Fruit fly (Drosophila melanogaster): ENCODE data around the gene CG2116.
A peak's percentile ranks its signal among the peaks of the same experiment; 100 is the strongest.

The CG2116 gene

dm6 chrX:8143537-8143936 is 13.9 kb downstream of the CG2116 start, which contains the start of gene CG17982 (continued):
- TF ChIP-seq emc (GFP tag; optimal IDR thresholded peaks at IDR 0.05) (peak; percentile 51), tin (GFP tag; optimal IDR thresholded peaks at IDR 0.05) (peak; percentile 84), Bgb (GFP tag; IDR thresholded peaks at IDR 0.05; ENCODE audit: partially characterized antibody) (no peak), CG32532 (GFP tag; IDR thresholded peaks at IDR 0.05) (peak; percentile 88), lbe (GFP tag; optimal IDR thresholded peaks at IDR 0.05) (peak; percentile 88), stc (GFP tag; IDR thresholded peaks at IDR 0.05) (peak; percentile 74), hb (GFP tag; IDR thresholded peaks at IDR 0.05; ENCODE audit: partially characterized antibody) (no peak), Aef1 (GFP tag; IDR thresholded peaks at IDR 0.05) (peak; percentile 66), CG11085 (GFP tag; IDR thresholded peaks at IDR 0.05) (peak; percentile 64), CG2889 (GFP tag; IDR thresholded peaks at IDR 0.05) (peak; percentile 67; the same call in 2 of the 3 replicates), Jarid2 (GFP tag; optimal IDR thresholded peaks at IDR 0.05) (no peak), Max (GFP tag; optimal IDR thresholded peaks at IDR 0.05) (peak; percentile 65), bab2 (GFP tag; optimal IDR thresholded peaks at IDR 0.05) (peak; percentile 89), Chrac-16 (GFP tag; optimal IDR thresholded peaks at IDR 0.05) (peak; percentile 75), CG3838 (GFP tag; optimal IDR thresholded peaks at IDR 0.05) (peak; percentile 61), sima (GFP tag; optimal IDR thresholded peaks at IDR 0.05) (peak; percentile 33), BtbVII (GFP tag; optimal IDR thresholded peaks at IDR 0.05) (peak; percentile 82), gem (tag; optimal IDR thresholded peaks at IDR 0.05) (peak; percentile 92), CG4854 (GFP tag; optimal IDR thresholded peaks at IDR 0.05) (peak; percentile 64), CG15601 (tag; optimal IDR thresholded peaks at IDR 0.05) (peak; percentile 82), kay (GFP tag; optimal IDR thresholded peaks at IDR 0.05) (peak; percentile 81), CG1603 (tag; optimal IDR thresholded peaks at IDR 0.05) (peak; percentile 82), fu2 (GFP tag; optimal IDR thresholded peaks at IDR 0.05) (peak; percentile 85), Atf-2 (GFP tag; optimal IDR thresholded peaks at IDR 0.05) (peak; percentile 72), CG10979 (tag; optimal IDR thresholded peaks at IDR 0.05) (peak; percentile 76), CG17328 (GFP tag; IDR thresholded peaks at IDR 0.05) (peak; percentile 83), caup (GFP tag; optimal IDR thresholded peaks at IDR 0.05; ENCODE audit: severe bottlenecking) (peak; percentile 82), Neu2 (GFP tag; optimal IDR thresholded peaks at IDR 0.05; ENCODE audit: borderline replicate concordance) (no peak), da (GFP tag; optimal IDR thresholded peaks at IDR 0.05) (peak; percentile 56), E2f2 (GFP tag; IDR thresholded peaks at IDR 0.05) (peak; percentile 85), CG8359 (GFP tag; optimal IDR thresholded peaks at IDR 0.05; ENCODE audit: borderline replicate concordance) (peak; percentile 4), vfl (GFP tag; optimal IDR thresholded peaks at IDR 0.05) (peak; percentile 80), kni (GFP tag; optimal IDR thresholded peaks at IDR 0.05) (peak; percentile 75), CG6791 (GFP tag; IDR thresholded peaks at IDR 0.05; ENCODE audit: partially characterized antibody) (no peak), CG4360 (GFP tag; IDR thresholded peaks at IDR 0.05) (no peak), CG9609 (GFP tag; optimal IDR thresholded peaks at IDR 0.05) (peak; percentile 76), Myb (GFP tag; optimal IDR thresholded peaks at IDR 0.05) (peak; percentile 66), tio (GFP tag; optimal IDR thresholded peaks at IDR 0.05) (no peak), Deaf1 (tag; optimal IDR thresholded peaks at IDR 0.05) (peak; percentile 60), CG11093 (GFP tag; IDR thresholded peaks at IDR 0.05) (peak; percentile 44; the same call in 1 of the 3 replicates), CG13424 (tag; optimal IDR thresholded peaks at IDR 0.05) (peak; percentile 89), CG10274 (GFP tag; optimal IDR thresholded peaks at IDR 0.05) (peak; percentile 16), CG18011 (GFP tag; optimal IDR thresholded peaks at IDR 0.05) (peak; percentile 73), CG10543 (GFP tag; optimal IDR thresholded peaks at IDR 0.05) (peak; percentile 90), twi (tag; optimal IDR thresholded peaks at IDR 0.05) (peak; percentile 66), Hr51 (GFP tag; optimal IDR thresholded peaks at IDR 0.05) (peak; percentile 58 to 87), mld (GFP tag; IDR thresholded peaks at IDR 0.05; ENCODE audit: partially characterized antibody) (no peak), cg (GFP tag; optimal IDR thresholded peaks at IDR 0.05) (no peak), dmrt99B (tag; optimal IDR thresholded peaks at IDR 0.05) (peak; percentile 84), jing (GFP tag; optimal IDR thresholded peaks at IDR 0.05) (no peak)
